Worm (Caenorhabditis elegans) whole organism, young adult: ENCODE data around the gene dylt-2.

Experiments used
- B0019.2 ChIP-seq: fragments of 200-800 bp; sonication (Bioruptor generic); conservative IDR thresholded peaks from 2 replicates; pipeline ENCODE4 v1.3.6; 2022; ENCODE audit warnings: missing genetic modification reagents, missing genetic modification characterization, missing compliant biosample characterization
- C17E4.6 ChIP-seq: fragments of 200-800 bp; sonication (Bioruptor generic); IDR thresholded peaks from 2 replicates; pipeline ENCODE4 v1.3.6; 2022; ENCODE audit warnings: missing genetic modification reagents, missing genetic modification characterization, missing compliant biosample characterization
- D2030.7 ChIP-seq: fragments of 200-800 bp; sonication (Bioruptor generic); IDR thresholded peaks from 2 replicates; pipeline ENCODE4 v1.3.6; 2022; ENCODE audit warnings: missing genetic modification reagents, missing genetic modification characterization, missing compliant biosample characterization
- F22D6.2 ChIP-seq: sonication (generic microtip); optimal IDR thresholded peaks from 2 replicates; lab custom pipeline; 2016; ENCODE audit warnings: mild to moderate bottlenecking, missing genetic modification characterization, missing compliant biosample characterization
- F23B12.7 ChIP-seq: sonication (generic microtip); optimal IDR thresholded peaks from 2 replicates; lab custom pipeline; 2017; ENCODE audit warnings: missing genetic modification characterization, mild to moderate bottlenecking, missing compliant biosample characterization, antibody characterized with exemption, moderate library complexity; ENCODE audit not compliant: insufficient read depth
- F33H1.4 ChIP-seq: fragments of 200-800 bp; sonication (Bioruptor generic); IDR thresholded peaks from 2 replicates; pipeline ENCODE4 v1.3.6; 2022; ENCODE audit warnings: missing genetic modification reagents, missing genetic modification characterization, missing compliant biosample characterization
- F37B4.10 ChIP-seq: fragments of 200-800 bp; sonication (Bioruptor generic); IDR thresholded peaks from 2 replicates; pipeline ENCODE4 v1.3.6; 2022; ENCODE audit warnings: missing genetic modification characterization, missing compliant biosample characterization
- F39B2.1 ChIP-seq: fragments of 200-800 bp; sonication (Bioruptor generic); IDR thresholded peaks from 2 replicates; pipeline ENCODE4 v1.3.6; 2022; ENCODE audit warnings: missing genetic modification reagents, missing genetic modification characterization, missing compliant biosample characterization
- F57C9.4 ChIP-seq: sonication (generic microtip); optimal IDR thresholded peaks from 2 replicates; lab custom pipeline; 2017; ENCODE audit warnings: mild to moderate bottlenecking, missing genetic modification characterization, missing compliant biosample characterization
- T07F8.4 ChIP-seq: sonication (generic microtip); optimal IDR thresholded peaks from 2 replicates; lab custom pipeline; 2016; ENCODE audit warnings: mild to moderate bottlenecking, missing genetic modification characterization, moderate library complexity, missing compliant biosample characterization
- aptf-2 ChIP-seq: fragments of 200-800 bp; sonication (Bioruptor generic); conservative IDR thresholded peaks from 2 replicates; pipeline ENCODE4 v1.3.6; 2022; ENCODE audit warnings: missing genetic modification reagents, missing genetic modification characterization, missing compliant biosample characterization
- attf-3 ChIP-seq: fragments of 200-800 bp; sonication (Bioruptor generic); conservative IDR thresholded peaks from 2 replicates; pipeline ENCODE4 v1.3.6; 2022; ENCODE audit warnings: missing genetic modification reagents, missing genetic modification characterization, missing compliant biosample characterization
- attf-6 ChIP-seq: fragments of 200-800 bp; sonication (Bioruptor generic); IDR thresholded peaks from 2 replicates; pipeline ENCODE4 v1.3.6; 2022; ENCODE audit warnings: missing genetic modification reagents, missing genetic modification characterization, missing compliant biosample characterization
- bed-1 ChIP-seq: fragments of 200-800 bp; sonication (Bioruptor generic); IDR thresholded peaks from 2 replicates; pipeline ENCODE4 v1.3.6; 2022; ENCODE audit warnings: missing genetic modification reagents, missing genetic modification characterization, missing compliant biosample characterization
- bed-2 ChIP-seq: fragments of 200-800 bp; sonication (Bioruptor generic); IDR thresholded peaks from 2 replicates; pipeline ENCODE4 v1.3.6; 2022; ENCODE audit warnings: missing genetic modification reagents, missing genetic modification characterization, missing compliant biosample characterization
- ccch-3 ChIP-seq: fragments of 200-800 bp; sonication (Bioruptor generic); optimal IDR thresholded peaks from 2 replicates; lab custom pipeline; 2018; ENCODE audit warnings: mild to moderate bottlenecking, missing genetic modification characterization, missing compliant biosample characterization
- cebp-1 ChIP-seq, 2 experiments: fragments of 200-800 bp in 1 of 2; sonication (Bioruptor generic) in 1 of 2; sonication (generic microtip) in 1 of 2; IDR thresholded peaks in 1 of 2; optimal IDR thresholded peaks in 1 of 2; 2 replicates each; pipeline versions ENCODE4 v1.3.6 to Lab custom; 2017 to 2022; ENCODE audit warnings: missing compliant biosample characterization in 2 of 2, missing genetic modification characterization in 2 of 2, mild to moderate bottlenecking in 1 of 2, missing genetic modification reagents in 1 of 2, moderate library complexity in 1 of 2
- ceh-100 ChIP-seq: fragments of 200-800 bp; sonication (Bioruptor generic); IDR thresholded peaks from 2 replicates; pipeline ENCODE4 v1.3.6; 2022; ENCODE audit warnings: missing genetic modification reagents, missing genetic modification characterization, missing compliant biosample characterization
- ceh-58 ChIP-seq: fragments of 200-800 bp; sonication (Bioruptor generic); IDR thresholded peaks from 2 replicates; pipeline ENCODE4 v1.3.6; 2022; ENCODE audit warnings: missing genetic modification characterization, missing compliant biosample characterization
- die-1 ChIP-seq: sonication (generic microtip); optimal IDR thresholded peaks from 2 replicates; lab custom pipeline; 2016; ENCODE audit warnings: missing genotype, mild to moderate bottlenecking, missing genetic modification characterization, missing compliant biosample characterization
- egl-18 ChIP-seq: fragments of 200-800 bp; sonication (Bioruptor generic); IDR thresholded peaks from 2 replicates; pipeline ENCODE4 v1.3.6; 2022; ENCODE audit warnings: missing genetic modification reagents, missing genetic modification characterization, missing compliant biosample characterization
- egl-44 ChIP-seq: fragments of 200-800 bp; sonication (Bioruptor generic); IDR thresholded peaks from 2 replicates; pipeline ENCODE4 v1.3.6; 2022; ENCODE audit warnings: missing genetic modification reagents, missing genetic modification characterization, missing compliant biosample characterization
- ekl-4 ChIP-seq: fragments of 200-800 bp; sonication (Bioruptor generic); IDR thresholded peaks from 2 replicates; pipeline ENCODE4 v1.3.6; 2022; ENCODE audit warnings: missing genetic modification reagents, missing genetic modification characterization, missing compliant biosample characterization
- ets-4 ChIP-seq: fragments of 200-800 bp; sonication (Bioruptor generic); optimal IDR thresholded peaks from 2 replicates; lab custom pipeline; 2018; ENCODE audit warnings: mild to moderate bottlenecking, missing genetic modification characterization, missing compliant biosample characterization
- fkh-3 ChIP-seq: sonication (generic microtip); optimal IDR thresholded peaks from 2 replicates; lab custom pipeline; 2016; ENCODE audit warnings: mild to moderate bottlenecking, missing genetic modification characterization, missing compliant biosample characterization
- hsf-1 ChIP-seq: fragments of 200-800 bp; sonication (Bioruptor generic); IDR thresholded peaks from 2 replicates; pipeline ENCODE4 v1.3.6; 2022; ENCODE audit warnings: missing genetic modification reagents, missing genetic modification characterization, missing compliant biosample characterization
- let-526 ChIP-seq: fragments of 200-800 bp; sonication (Bioruptor generic); IDR thresholded peaks from 2 replicates; pipeline ENCODE4 v1.3.6; 2022; ENCODE audit warnings: missing genetic modification reagents, missing genetic modification characterization, missing compliant biosample characterization
- lin-35 ChIP-seq, 3 experiments: fragments of 150-350 bp in 2 of 3; sonication (generic microtip) in 1 of 3; optimal IDR thresholded peaks; 2 replicates each; lab custom pipeline; 2014 to 2018; ENCODE audit warnings: missing biosample characterization in 3 of 3, missing genetic modification characterization in 3 of 3, missing genetic modification reagents in 3 of 3
- lin-54 ChIP-seq: fragments of 200-800 bp; sonication (Bioruptor generic); optimal IDR thresholded peaks from 2 replicates; lab custom pipeline; 2018; ENCODE audit warnings: mild to moderate bottlenecking, missing genetic modification characterization, missing compliant biosample characterization
- lsy-27 ChIP-seq: sonication (generic microtip); optimal IDR thresholded peaks from 2 replicates; lab custom pipeline; 2017; ENCODE audit warnings: missing genetic modification characterization, mild to moderate bottlenecking, missing compliant biosample characterization, antibody characterized with exemption, missing genotype, borderline replicate concordance; ENCODE audit not compliant: insufficient read depth
- madf-10 ChIP-seq: sonication (generic microtip); optimal IDR thresholded peaks from 2 replicates; lab custom pipeline; 2016; ENCODE audit warnings: mild to moderate bottlenecking, missing genetic modification characterization, missing compliant biosample characterization
- madf-6 ChIP-seq: fragments of 200-800 bp; sonication (Bioruptor generic); IDR thresholded peaks from 2 replicates; pipeline ENCODE4 v1.3.6; 2022; ENCODE audit warnings: missing genetic modification reagents, missing genetic modification characterization, missing compliant biosample characterization
- mcd-1 ChIP-seq: fragments of 200-800 bp; sonication (Bioruptor generic); IDR thresholded peaks from 2 replicates; pipeline ENCODE4 v1.3.6; 2022; ENCODE audit warnings: missing genetic modification reagents, missing genetic modification characterization, missing compliant biosample characterization
- mxl-1 ChIP-seq: sonication (generic microtip); optimal IDR thresholded peaks from 2 replicates; lab custom pipeline; 2016; ENCODE audit warnings: missing genetic modification characterization, missing compliant biosample characterization
- nfya-2 ChIP-seq: fragments of 200-800 bp; sonication (Bioruptor generic); IDR thresholded peaks from 2 replicates; pipeline ENCODE4 v1.3.6; 2022; ENCODE audit warnings: missing genetic modification reagents, missing genetic modification characterization, missing compliant biosample characterization
- nfyb-1 ChIP-seq: fragments of 200-800 bp; sonication (Bioruptor generic); IDR thresholded peaks from 2 replicates; pipeline ENCODE4 v1.3.6; 2022; ENCODE audit warnings: missing genetic modification reagents, missing genetic modification characterization, missing compliant biosample characterization
- rec-8 ChIP-seq, 2 experiments: sonication (generic microtip); optimal IDR thresholded peaks; 2 replicates each; lab custom pipeline; 2016; ENCODE audit warnings: mild to moderate bottlenecking in 2 of 2, missing genetic modification characterization in 2 of 2, missing genetic modification reagents in 2 of 2, missing genotype in 2 of 2, missing biosample characterization in 1 of 2, missing compliant biosample characterization in 1 of 2, moderate library complexity in 1 of 2
- sdz-38 ChIP-seq: sonication (generic microtip); optimal IDR thresholded peaks from 2 replicates; lab custom pipeline; 2016; ENCODE audit warnings: missing genotype, missing genetic modification characterization, missing compliant biosample characterization
- snpc-4 ChIP-seq, 5 experiments: fragments of 150-350 bp in 1 of 5; sonication (generic microtip) in 4 of 5; optimal IDR thresholded peaks; 2 replicates each; lab custom pipeline; 2014 to 2018; ENCODE audit warnings: missing genetic modification characterization in 5 of 5, missing biosample characterization in 3 of 5, antibody characterized with exemption in 2 of 5, mild to moderate bottlenecking in 2 of 5, missing compliant biosample characterization in 2 of 5, missing genotype in 2 of 5, moderate library complexity in 2 of 5, missing genetic modification reagents in 1 of 5
- somi-1 ChIP-seq: fragments of 200-800 bp; sonication (Bioruptor generic); optimal IDR thresholded peaks from 2 replicates; lab custom pipeline; 2018; ENCODE audit warnings: mild to moderate bottlenecking, missing genetic modification characterization, missing compliant biosample characterization
- tbp1 ChIP-seq: fragments of 200-800 bp; sonication (Bioruptor generic); optimal IDR thresholded peaks from 2 replicates; lab custom pipeline; 2018; ENCODE audit warnings: mild to moderate bottlenecking, missing genetic modification characterization, missing compliant biosample characterization
- unc-130 ChIP-seq: sonication (generic microtip); optimal IDR thresholded peaks from 2 replicates; lab custom pipeline; 2016; ENCODE audit warnings: missing genetic modification reagents, missing genetic modification characterization, missing compliant biosample characterization
- unc-62 ChIP-seq: fragments of 150-350 bp; optimal IDR thresholded peaks from 2 replicates; lab custom pipeline; 2014; ENCODE audit warnings: missing biosample characterization, missing genetic modification reagents, missing genetic modification characterization
- zfh-2 ChIP-seq: fragments of 200-800 bp; sonication (Bioruptor generic); conservative IDR thresholded peaks from 2 replicates; pipeline ENCODE4 v1.3.6; 2022; ENCODE audit warnings: missing genetic modification reagents, missing genetic modification characterization, missing compliant biosample characterization
- zim-3 ChIP-seq: sonication (generic microtip); optimal IDR thresholded peaks from 2 replicates; lab custom pipeline; 2017; ENCODE audit warnings: mild to moderate bottlenecking, missing genetic modification characterization, moderate library complexity, missing compliant biosample characterization
- ztf-18 ChIP-seq: sonication (generic microtip); optimal IDR thresholded peaks from 2 replicates; lab custom pipeline; 2016; ENCODE audit warnings: missing genotype, mild to moderate bottlenecking, missing genetic modification characterization, missing compliant biosample characterization
- ztf-26 ChIP-seq: sonication (generic microtip); optimal IDR thresholded peaks from 2 replicates; lab custom pipeline; 2017; ENCODE audit warnings: missing genetic modification characterization, missing compliant biosample characterization

dylt-2 gene

ce11 chrX:8971461-8971860, 31.5 kb upstream of the dylt-2 start:
- TF ChIP-seq tbp1 (GFP tag; lab: Kevin White, UChicago) = peak; percentile 97
- TF ChIP-seq unc-130 (GFP tag; lab: Kevin White, UChicago) = peak; percentile 32
- TF ChIP-seq somi-1 (GFP tag; lab: Kevin White, UChicago) = peak; percentile 43
- no peak for TF ChIP-seq nfya-2
- TF ChIP-seq hsf-1 (GFP tag; lab: Robert Waterston, UW) = 0 out of 2 replicates have a peak, but pooled peaks have one; percentile 34
- TF ChIP-seq lin-35 (GFP tag; optimal IDR thresholded peaks at IDR 0.05; lab: Kevin White, UChicago) = peak in 1 of 3 experiments; percentile 60
- TF ChIP-seq ccch-3 = no peak
- no peak for TF ChIP-seq F37B4.10 (GFP tag; lab: Robert Waterston, UW)
- TF ChIP-seq bed-1 (GFP tag; lab: Robert Waterston, UW) = no peak
- no peak for TF ChIP-seq F22D6.2
- no peak for TF ChIP-seq F39B2.1
- TF ChIP-seq die-1 (tag; lab: Kevin White, UChicago) = peak; percentile 80
- TF ChIP-seq madf-10 (tag; lab: Kevin White, UChicago) = peak; percentile 64
- peak; percentile 54 for TF ChIP-seq ztf-18 (tag; lab: Kevin White, UChicago)
- TF ChIP-seq zfh-2 (GFP tag; lab: Robert Waterston, UW) = no peak
- TF ChIP-seq egl-44 (GFP tag; lab: Robert Waterston, UW) = no peak
- TF ChIP-seq T07F8.4 (tag; lab: Kevin White, UChicago) = peak; percentile 73
- TF ChIP-seq ceh-58 (GFP tag; lab: Robert Waterston, UW) = no peak
- TF ChIP-seq C17E4.6 = no peak
- peak; percentile 2 for TF ChIP-seq ztf-26 (tag; lab: Kevin White, UChicago)
- no peak for TF ChIP-seq F57C9.4 (tag; lab: Kevin White, UChicago)
- TF ChIP-seq ets-4 = no peak
- TF ChIP-seq lsy-27 (tag; lab: Kevin White, UChicago) = peak; percentile 45
- TF ChIP-seq ceh-100 (GFP tag; lab: Robert Waterston, UW) = peak; percentile 50; the same call in 1 of the 2 replicates
- TF ChIP-seq bed-2 (GFP tag; lab: Robert Waterston, UW) = no peak
- TF ChIP-seq lin-54 = no peak
- no peak for TF ChIP-seq egl-18
- TF ChIP-seq cebp-1 (GFP tag; IDR thresholded peaks at IDR 0.05; lab: Robert Waterston, UW) = no peak
- no peak for TF ChIP-seq cebp-1 (tag; optimal IDR thresholded peaks at IDR 0.05; lab: Kevin White, UChicago)
- TF ChIP-seq mcd-1 (GFP tag; lab: Robert Waterston, UW) = no peak
- TF ChIP-seq nfyb-1 (GFP tag; lab: Robert Waterston, UW) = peak; percentile 81
- no peak for TF ChIP-seq unc-62 (GFP tag; lab: Kevin White, UChicago)
- peak; percentile 76 for TF ChIP-seq F23B12.7 (tag; lab: Kevin White, UChicago)
- TF ChIP-seq mxl-1 (tag; lab: Kevin White, UChicago) = peak; percentile 19
- no peak for TF ChIP-seq sdz-38 (tag; lab: Kevin White, UChicago)
- no peak for TF ChIP-seq aptf-2
- no peak for TF ChIP-seq attf-3 (GFP tag; lab: Robert Waterston, UW)
- TF ChIP-seq B0019.2 = no peak
- no peak for TF ChIP-seq madf-6 (GFP tag; lab: Robert Waterston, UW)
- peak; percentile 20 to 50 for TF ChIP-seq rec-8 (tag; optimal IDR thresholded peaks at IDR 0.05; lab: Kevin White, UChicago)
- peak; percentile 54 for TF ChIP-seq D2030.7 (GFP tag; lab: Robert Waterston, UW)
- TF ChIP-seq attf-6 = no peak
- TF ChIP-seq let-526 (GFP tag; lab: Robert Waterston, UW) = 0 out of 2 replicates have a peak, but pooled peaks have one; percentile 25
- no peak for TF ChIP-seq F33H1.4 (GFP tag; lab: Robert Waterston, UW)
- no peak for TF ChIP-seq fkh-3 (tag; lab: Kevin White, UChicago)
- peak; percentile 43 for TF ChIP-seq zim-3 (tag; lab: Kevin White, UChicago)
- no peak for TF ChIP-seq snpc-4 (GFP tag; optimal IDR thresholded peaks at IDR 0.05; lab: Kevin White, UChicago)
- peak in 2 of 4 experiments; percentile 35 to 66 for TF ChIP-seq snpc-4 (tag; optimal IDR thresholded peaks at IDR 0.05; lab: Kevin White, UChicago)
- TF ChIP-seq ekl-4 = 0 out of 2 replicates have a peak, but pooled peaks have one; percentile 13
